Fruit fly (Drosophila melanogaster) whole organism, embryonic: Measurements from ENCODE around the gene BRWD3.
A peak's percentile ranks its signal among the peaks of the same experiment; 100 is the strongest.

Source experiments
- Aef1 ChIP-seq: fragments of 200-800 bp; sonication (Bioruptor generic); IDR thresholded peaks from 3 replicates; pipeline ENCODE4 v1.3.6; 2022; ENCODE audit warnings: missing biosample characterization, missing genetic modification characterization
- B-H1 ChIP-seq: fragments of 200-800 bp; sonication (Bioruptor generic); IDR thresholded peaks from 3 replicates; pipeline ENCODE4 v1.3.6; 2022; ENCODE audit warnings: missing biosample characterization, missing genetic modification characterization
- Bteb2 ChIP-seq: fragments of 200-800 bp; sonication (Bioruptor generic); optimal IDR thresholded peaks from 2 replicates; lab custom pipeline; 2016; ENCODE audit warnings: missing biosample characterization, missing genetic modification characterization
- CG11398 ChIP-seq: fragments of 200-800 bp; sonication (Bioruptor generic); optimal IDR thresholded peaks from 2 replicates; lab custom pipeline; 2016; ENCODE audit warnings: missing biosample characterization, missing genetic modification characterization
- CG12769 ChIP-seq: fragments of 200-800 bp; sonication (Bioruptor generic); optimal IDR thresholded peaks from 2 replicates; lab custom pipeline; 2019; ENCODE audit warnings: missing biosample characterization, mild to moderate bottlenecking, missing genetic modification characterization, moderate library complexity
- CG15479 ChIP-seq: fragments of 200-800 bp; sonication (Bioruptor generic); optimal IDR thresholded peaks from 3 replicates; lab custom pipeline; 2019; ENCODE audit warnings: missing biosample characterization, mild to moderate bottlenecking, missing genetic modification characterization, moderate library complexity
- CG2199 ChIP-seq: fragments of 200-800 bp; sonication (Bioruptor generic); IDR thresholded peaks from 3 replicates; pipeline ENCODE4 v1.3.6; 2022; ENCODE audit warnings: missing biosample characterization, missing genetic modification characterization
- CG3838 ChIP-seq: fragments of 200-800 bp; sonication (Bioruptor generic); optimal IDR thresholded peaks from 3 replicates; lab custom pipeline; 2016; ENCODE audit warnings: missing biosample characterization, missing genetic modification characterization
- CG7271 ChIP-seq: fragments of 200-800 bp; sonication (Bioruptor generic); optimal IDR thresholded peaks from 2 replicates; lab custom pipeline; 2018; ENCODE audit warnings: missing biosample characterization, mild to moderate bottlenecking, missing genetic modification characterization, moderate library complexity
- CG7745 ChIP-seq: fragments of 200-800 bp; sonication (Bioruptor generic); optimal IDR thresholded peaks from 2 replicates; lab custom pipeline; 2018; ENCODE audit warnings: missing biosample characterization, mild to moderate bottlenecking, missing genetic modification characterization, moderate library complexity
- Dref ChIP-seq: fragments of 200-800 bp; sonication (Bioruptor generic); IDR thresholded peaks from 2 replicates; pipeline ENCODE4 v1.3.6; 2022; ENCODE audit warnings: missing biosample characterization, missing genetic modification characterization
- Drgx ChIP-seq: fragments of 200-800 bp; sonication (Bioruptor generic); IDR thresholded peaks from 2 replicates; pipeline ENCODE4 v1.3.6; 2022; ENCODE audit warnings: missing biosample characterization, missing genetic modification characterization
- GATAe ChIP-seq: fragments of 200-800 bp; sonication (Bioruptor generic); conservative IDR thresholded peaks from 2 replicates; pipeline ENCODE4 v1.3.6; 2022; ENCODE audit warnings: missing biosample characterization, missing genetic modification characterization
- Hmr ChIP-seq: fragments of 200-800 bp; sonication (Bioruptor generic); optimal IDR thresholded peaks from 3 replicates; lab custom pipeline; 2017; ENCODE audit warnings: mild to moderate bottlenecking, missing biosample characterization, missing genetic modification reagents, missing genetic modification characterization
- Hr78 ChIP-seq, 2 experiments: fragments of 200-800 bp in 1 of 2; fragments of >200 bp in 1 of 2; sonication (Bioruptor generic) in 1 of 2; optimal IDR thresholded peaks; 2 replicates each; lab custom pipeline; 2017 to 2019; ENCODE audit warnings: missing biosample characterization in 2 of 2, missing genetic modification characterization in 2 of 2, mild to moderate bottlenecking in 1 of 2, moderate library complexity in 1 of 2
- Pdp1 ChIP-seq, 2 experiments: fragments of 200-800 bp; sonication (Bioruptor generic); optimal IDR thresholded peaks; 3 replicates each; lab custom pipeline; 2016; ENCODE audit warnings: missing biosample characterization in 2 of 2, missing genetic modification characterization in 2 of 2, mild to moderate bottlenecking in 1 of 2, moderate library complexity in 1 of 2
- Stat92E ChIP-seq, 3 experiments: fragments of >200 bp in 2 of 3; fragments of 200-800 bp in 1 of 3; sonication (Bioruptor generic) in 1 of 3; optimal IDR thresholded peaks; 2 replicates each; lab custom pipeline; 2017 to 2019; ENCODE audit warnings: missing biosample characterization in 3 of 3, missing genetic modification characterization in 3 of 3, mild to moderate bottlenecking in 1 of 3, moderate library complexity in 1 of 3
- btn ChIP-seq: fragments of 200-800 bp; sonication (Bioruptor generic); optimal IDR thresholded peaks from 2 replicates; lab custom pipeline; 2016; ENCODE audit warnings: missing biosample characterization, missing genetic modification characterization
- cad ChIP-seq: fragments of >200 bp; optimal IDR thresholded peaks from 2 replicates; lab custom pipeline; 2017; ENCODE audit warnings: missing biosample characterization, missing genetic modification characterization
- chinmo ChIP-seq: fragments of 200-800 bp; sonication (Bioruptor generic); IDR thresholded peaks from 4 replicates; pipeline ENCODE4 v1.3.6; 2022; ENCODE audit warnings: missing biosample characterization, missing genetic modification characterization; ENCODE audit not compliant: partially characterized antibody
- exex ChIP-seq: fragments of 200-800 bp; sonication (Bioruptor generic); optimal IDR thresholded peaks from 4 replicates; lab custom pipeline; 2018; ENCODE audit warnings: missing biosample characterization, mild to moderate bottlenecking, missing genetic modification characterization, moderate library complexity
- fd64A ChIP-seq: fragments of 200-800 bp; sonication (Bioruptor generic); optimal IDR thresholded peaks from 3 replicates; lab custom pipeline; 2018; ENCODE audit warnings: missing biosample characterization, mild to moderate bottlenecking, missing genetic modification characterization
- kni ChIP-seq: fragments of 200-800 bp; sonication (Bioruptor generic); optimal IDR thresholded peaks from 3 replicates; lab custom pipeline; 2017; ENCODE audit warnings: mild to moderate bottlenecking, missing biosample characterization, missing genetic modification reagents, missing genetic modification characterization
- lab ChIP-seq: fragments of 200-800 bp; sonication (Bioruptor generic); optimal IDR thresholded peaks from 3 replicates; lab custom pipeline; 2017; ENCODE audit warnings: missing biosample characterization, missing genetic modification characterization, mild to moderate bottlenecking, moderate library complexity, missing genetic modification reagents
- mirr ChIP-seq: fragments of 200-800 bp; sonication (Bioruptor generic); optimal IDR thresholded peaks from 3 replicates; lab custom pipeline; 2018; ENCODE audit warnings: missing biosample characterization, mild to moderate bottlenecking, missing genetic modification characterization
- pita ChIP-seq: fragments of 200-800 bp; sonication (Bioruptor generic); optimal IDR thresholded peaks from 2 replicates; lab custom pipeline; 2017; ENCODE audit warnings: missing biosample characterization, mild to moderate bottlenecking, missing genetic modification characterization
- sens ChIP-seq: fragments of 200-800 bp; sonication (Bioruptor generic); peaks from one replicate; lab custom pipeline; 2016; ENCODE audit warnings: missing biosample characterization, missing genetic modification characterization
- slbo ChIP-seq: fragments of 200-800 bp; sonication (Bioruptor generic); IDR thresholded peaks from 2 replicates; pipeline ENCODE4 v1.3.6; 2022; ENCODE audit warnings: missing biosample characterization, missing genetic modification characterization
- sug ChIP-seq: fragments of 200-800 bp; optimal IDR thresholded peaks from 2 replicates; lab custom pipeline; 2019; ENCODE audit warnings: missing biosample characterization, mild to moderate bottlenecking, missing genetic modification characterization, moderate library complexity
- tll ChIP-seq, 2 experiments: fragments of 200-800 bp in 1 of 2; fragments of >200 bp in 1 of 2; sonication (Bioruptor generic) in 1 of 2; optimal IDR thresholded peaks; 2 replicates each; lab custom pipeline; 2017 to 2019; ENCODE audit warnings: missing biosample characterization in 2 of 2, missing genetic modification characterization in 2 of 2, mild to moderate bottlenecking in 1 of 2, moderate library complexity in 1 of 2
- twi ChIP-seq: fragments of 200-800 bp; optimal IDR thresholded peaks from 2 replicates; lab custom pipeline; 2019; ENCODE audit warnings: missing biosample characterization, mild to moderate bottlenecking, missing genetic modification characterization, moderate library complexity
- vnd ChIP-seq: fragments of 200-800 bp; sonication (Bioruptor generic); IDR thresholded peaks from 3 replicates; pipeline ENCODE4 v1.3.6; 2022; ENCODE audit warnings: missing biosample characterization, missing genetic modification characterization; ENCODE audit not compliant: partially characterized antibody
- zen ChIP-seq: fragments of 200-800 bp; sonication (Bioruptor generic); optimal IDR thresholded peaks from 3 replicates; lab custom pipeline; 2018; ENCODE audit warnings: missing biosample characterization, mild to moderate bottlenecking, missing genetic modification characterization, moderate library complexity

BRWD3 gene

DNA sequence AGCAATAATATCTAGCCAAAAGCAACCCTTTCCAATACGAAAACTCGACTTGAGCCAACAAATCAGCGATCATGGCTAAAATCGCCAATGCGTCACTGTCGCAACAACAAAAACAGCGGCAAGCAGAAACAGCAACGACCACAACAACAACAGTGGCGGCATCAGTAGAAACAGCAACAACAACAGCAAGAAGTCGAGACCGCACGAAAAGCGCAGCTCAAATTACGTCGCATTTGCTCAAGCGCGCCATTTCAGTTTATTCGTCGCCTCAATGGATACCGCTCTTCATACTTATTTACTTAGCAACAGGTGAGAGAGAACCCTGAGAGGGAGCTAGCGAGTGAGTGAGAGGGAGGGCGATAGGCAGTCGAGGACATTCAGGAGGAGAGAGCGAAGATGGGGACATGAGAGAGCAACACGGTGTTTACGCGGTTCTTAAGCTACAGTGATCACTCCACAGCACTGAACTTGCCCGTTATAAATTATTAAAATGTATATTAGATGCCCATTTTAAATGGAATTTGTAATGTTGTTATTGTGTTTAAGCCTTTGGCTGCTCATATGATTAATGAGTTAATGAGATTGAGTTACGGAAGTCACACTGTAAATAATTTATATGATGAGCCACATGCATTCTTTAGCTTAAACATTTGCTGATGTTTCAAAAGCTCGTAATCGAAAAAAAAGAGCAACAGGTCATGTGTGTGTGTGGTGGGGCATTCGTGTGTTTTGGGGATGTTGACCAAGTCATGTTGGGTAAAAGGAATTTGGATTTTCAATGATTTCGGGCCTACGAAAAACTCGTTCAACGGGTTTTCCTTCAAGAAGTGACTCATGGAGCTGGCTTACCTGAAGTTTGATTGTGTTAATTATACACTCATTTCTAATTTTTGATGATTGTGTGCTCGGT lies 23.0 kb upstream of the BRWD3 start (continued):
- TF ChIP-seq Drgx (GFP tag; lab: Robert Waterston, UW), result peak; percentile 94
- TF ChIP-seq pita, result no peak

DNA sequence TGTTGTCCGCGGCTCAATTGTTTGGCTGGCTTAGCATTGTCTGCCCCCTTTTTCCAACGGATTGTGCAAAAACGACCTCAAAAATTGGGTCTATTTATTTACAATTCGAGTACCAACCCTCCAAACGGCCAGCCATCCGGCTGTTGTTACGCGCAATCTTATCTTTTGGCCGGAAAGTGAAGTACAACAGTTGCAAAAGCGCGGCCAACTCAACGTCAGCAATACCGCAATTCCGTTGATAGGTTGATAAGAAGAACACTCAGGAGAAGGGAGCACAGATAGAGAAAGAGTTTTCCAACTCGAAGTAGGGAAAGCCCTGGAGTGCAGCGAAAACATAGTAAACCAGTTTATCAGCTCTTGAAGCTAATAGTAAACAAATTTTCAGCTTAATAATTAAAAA lies 21.9 kb upstream of the BRWD3 start:
- no peak for TF ChIP-seq B-H1 (GFP tag; lab: Robert Waterston, UW)
- peak; percentile 72 for TF ChIP-seq GATAe (GFP tag; lab: Robert Waterston, UW)
- peak; percentile 24 for TF ChIP-seq CG12769 (tag; lab: Kevin White, UChicago)
- no peak for TF ChIP-seq Aef1 (GFP tag; lab: Robert Waterston, UW)
- TF ChIP-seq chinmo (GFP tag; lab: Robert Waterston, UW), result 0 out of 4 replicates have a peak, but pooled peaks have one; percentile 45
- peak; percentile 5 for TF ChIP-seq lab (GFP tag; lab: Kevin White, UChicago)
- TF ChIP-seq btn (GFP tag; lab: Kevin White, UChicago), result no peak
- peak; percentile 45; the same call in 1 of the 3 replicates for TF ChIP-seq vnd (GFP tag; lab: Robert Waterston, UW)
- no peak for TF ChIP-seq Dref (GFP tag; lab: Robert Waterston, UW)
- TF ChIP-seq sug (tag; lab: Kevin White, UChicago), result peak; percentile 48
- no peak for TF ChIP-seq Bteb2 (GFP tag; lab: Kevin White, UChicago)
- peak in 1 of 2 experiments; percentile 33 for TF ChIP-seq Pdp1 (GFP tag; optimal IDR thresholded peaks at IDR 0.05; lab: Kevin White, UChicago)
- no peak for TF ChIP-seq Hmr
- peak; percentile 30 for TF ChIP-seq mirr
- peak; percentile 65 for TF ChIP-seq CG15479 (GFP tag; lab: Kevin White, UChicago)
- 0 out of 2 replicates have a peak, but pooled peaks have one; percentile 21 for TF ChIP-seq slbo
- TF ChIP-seq exex, result peak; percentile 55

DNA sequence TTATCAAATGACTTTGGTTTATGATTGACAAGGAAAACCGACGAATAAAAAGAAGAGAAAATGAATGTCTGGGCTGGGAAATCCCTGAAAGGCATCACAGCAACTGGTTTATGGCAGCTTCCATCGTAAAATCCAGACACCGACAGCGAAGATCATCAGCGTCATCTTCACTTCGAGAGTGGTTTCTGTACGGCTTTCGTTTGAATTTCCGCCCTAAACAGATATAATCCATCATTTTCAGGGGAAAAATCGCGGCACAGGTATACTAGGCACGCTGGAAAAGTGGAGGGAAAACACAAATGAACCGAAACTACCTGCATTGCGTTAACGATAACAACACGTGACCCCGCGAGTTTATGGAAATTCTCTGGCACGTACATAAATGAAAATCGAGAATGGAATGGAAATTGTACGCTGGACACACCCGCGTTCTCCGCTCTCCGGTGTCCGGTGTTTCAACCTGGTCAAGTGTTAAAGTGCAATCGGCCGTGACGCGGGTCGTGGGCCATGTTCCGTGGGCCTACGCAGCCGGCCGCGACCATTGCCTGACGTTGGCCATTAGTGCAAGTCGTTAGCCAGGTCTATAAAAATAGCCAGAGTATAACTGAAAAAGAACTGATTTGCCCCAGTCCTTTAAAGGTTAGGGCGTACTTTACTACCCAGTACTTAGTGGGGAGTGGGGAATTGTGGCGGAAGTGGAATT lies 21.2 kb upstream of the BRWD3 start:
- TF ChIP-seq zen, result peak; percentile 78
- TF ChIP-seq CG3838, result no peak
- peak in 1 of 2 experiments; percentile 77 for TF ChIP-seq Hr78 (GFP tag; optimal IDR thresholded peaks at IDR 0.05; lab: Kevin White, UChicago)
- peak; percentile 18 for TF ChIP-seq CG7271
- TF ChIP-seq Stat92E (GFP tag; optimal IDR thresholded peaks at IDR 0.05; lab: Kevin White, UChicago), result peak in 1 of 3 experiments; percentile 90
- TF ChIP-seq tll (GFP tag; optimal IDR thresholded peaks at IDR 0.05; lab: Kevin White, UChicago), result peak in 1 of 2 experiments; percentile 95
- peak; percentile 1 for TF ChIP-seq CG7745
- peak; percentile 87 for TF ChIP-seq CG15479 (GFP tag; lab: Kevin White, UChicago)
- no peak for TF ChIP-seq sens (GFP tag; lab: Kevin White, UChicago)
- TF ChIP-seq CG2199 (GFP tag; lab: Robert Waterston, UW), result 0 out of 3 replicates have a peak, but pooled peaks have one; percentile 24
- TF ChIP-seq kni (GFP tag; lab: Kevin White, UChicago), result peak; percentile 93
- TF ChIP-seq CG11398 (GFP tag; lab: Kevin White, UChicago), result no peak
- no peak for TF ChIP-seq fd64A (GFP tag; lab: Kevin White, UChicago)
- TF ChIP-seq twi, result peak; percentile 48
- TF ChIP-seq cad (GFP tag; lab: Kevin White, UChicago), result peak; percentile 97
